Fruit fly (Drosophila melanogaster): ENCODE results near the gene CG2260.
A peak's percentile ranks its signal among the peaks of the same experiment; 100 is the strongest.

CG2260 gene

DNA sequence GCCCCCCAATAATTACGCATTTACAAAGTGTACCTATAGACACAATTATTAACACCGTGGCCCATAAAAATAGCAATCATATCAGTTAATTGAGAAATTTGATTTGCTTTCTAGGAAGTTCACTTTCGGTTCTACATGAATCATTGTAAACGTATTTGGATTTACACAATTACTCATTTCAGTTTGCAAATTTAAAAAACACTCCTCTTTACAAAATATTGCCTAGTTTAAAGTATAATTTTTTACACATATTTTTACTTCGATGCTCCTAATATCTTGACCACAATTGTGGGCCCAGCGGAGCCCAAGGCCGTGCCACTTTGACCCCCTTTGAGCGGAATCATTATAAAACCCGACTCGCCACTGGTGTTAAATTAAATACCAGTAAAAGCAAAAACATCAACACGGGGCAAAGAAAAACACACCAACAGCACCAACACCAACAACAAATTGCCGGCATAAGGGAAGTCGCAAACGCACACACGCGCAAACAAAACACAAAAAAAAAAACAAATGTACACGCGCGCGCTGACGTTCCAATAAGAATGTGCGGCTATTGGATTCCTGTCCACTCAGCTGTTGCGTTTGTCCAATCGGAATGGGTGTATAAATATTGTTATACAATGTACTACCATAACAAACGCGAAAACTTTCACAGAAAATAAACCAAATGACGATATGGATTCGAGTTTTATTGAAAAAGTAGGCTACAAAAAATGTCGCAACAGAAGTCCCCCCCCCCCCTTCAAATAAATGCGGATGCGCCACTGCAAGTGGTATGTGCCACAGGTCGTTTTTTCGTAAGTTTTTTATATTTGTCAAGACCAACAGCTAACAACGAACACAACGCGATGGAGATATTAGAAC, 6.2 kb downstream of the CG2260 start (continued):
- TF ChIP-seq CG14014 (GFP tag; IDR thresholded peaks at IDR 0.05) (peak; percentile 74), CG7745 (tag; optimal IDR thresholded peaks at IDR 0.05) (no peak), caup (GFP tag; optimal IDR thresholded peaks at IDR 0.05; ENCODE audit: severe bottlenecking) (peak; percentile 67), PHDP (tag; optimal IDR thresholded peaks at IDR 0.05) (peak; percentile 75), run (tag; optimal IDR thresholded peaks at IDR 0.05) (peak; percentile 42), Taf1 (GFP tag; IDR thresholded peaks at IDR 0.05) (no peak), danr (GFP tag; IDR thresholded peaks at IDR 0.05) (peak; percentile 37; the same call in 1 of the 2 replicates), fd64A (GFP tag; optimal IDR thresholded peaks at IDR 0.05) (no peak), CG17361 (GFP tag; IDR thresholded peaks at IDR 0.05) (peak; percentile 75), CG42726 (GFP tag; IDR thresholded peaks at IDR 0.05; ENCODE audit: partially characterized antibody) (no peak), CG4282 (GFP tag; optimal IDR thresholded peaks at IDR 0.05) (no peak), CG7839 (tag; optimal IDR thresholded peaks at IDR 0.05) (peak; percentile 76), slbo (GFP tag; IDR thresholded peaks at IDR 0.05) (peak; percentile 78), Ptx1 (GFP tag; IDR thresholded peaks at IDR 0.05) (peak; percentile 51; the same call in 1 of the 2 replicates), Hr78 (GFP tag; optimal IDR thresholded peaks at IDR 0.05) (peak in 1 of 2 experiments; percentile 61), CG11695 (GFP tag; IDR thresholded peaks at IDR 0.05) (peak; percentile 88), CG32767 (GFP tag; IDR thresholded peaks at IDR 0.05) (0 out of 2 replicates have a peak, but pooled peaks have one; percentile 45), nmo (GFP tag; optimal IDR thresholded peaks at IDR 0.05) (peak; percentile 60), pita (GFP tag; optimal IDR thresholded peaks at IDR 0.05) (no peak), fu2 (GFP tag; optimal IDR thresholded peaks at IDR 0.05) (peak; percentile 33), luna (GFP tag; optimal IDR thresholded peaks at IDR 0.05) (peak; percentile 4), CHES-1-like (GFP tag; optimal IDR thresholded peaks at IDR 0.05) (peak; percentile 31), CG12391 (tag; optimal IDR thresholded peaks at IDR 0.05) (peak; percentile 64), Aef1 (GFP tag; IDR thresholded peaks at IDR 0.05) (peak; percentile 35; the same call in 1 of the 3 replicates), crc (GFP tag; optimal IDR thresholded peaks at IDR 0.05) (no peak), gem (tag; optimal IDR thresholded peaks at IDR 0.05) (peak; percentile 82), CG7357 (GFP tag; IDR thresholded peaks at IDR 0.05) (no peak), CG8478 (optimal IDR thresholded peaks at IDR 0.05) (no peak), CG15479 (GFP tag; optimal IDR thresholded peaks at IDR 0.05) (no peak), ara (GFP tag; IDR thresholded peaks at IDR 0.05) (peak; percentile 7; the same call in 1 of the 2 replicates), sqz (GFP tag; optimal IDR thresholded peaks at IDR 0.05) (no peak), CG12659 (GFP tag; optimal IDR thresholded peaks at IDR 0.05) (peak; percentile 38), Blimp-1 (GFP tag; optimal IDR thresholded peaks at IDR 0.05) (peak; percentile 42), maf-S (GFP tag; optimal IDR thresholded peaks at IDR 0.05) (peak; percentile 6), ttk (GFP tag; IDR thresholded peaks at IDR 0.05) (no peak), CG14965 (GFP tag; optimal IDR thresholded peaks at IDR 0.05; ENCODE audit: borderline replicate concordance) (no peak), CG8944 (GFP tag; optimal IDR thresholded peaks at IDR 0.05) (peak; percentile 14), nom (GFP tag; optimal IDR thresholded peaks at IDR 0.05) (no peak), insv (GFP tag; optimal IDR thresholded peaks at IDR 0.05) (peak; percentile 64 to 94), ATbp (GFP tag; optimal IDR thresholded peaks at IDR 0.05) (peak; percentile 18), scrt (GFP tag; optimal IDR thresholded peaks at IDR 0.05) (peak; percentile 11), CG18262 (tag; optimal IDR thresholded peaks at IDR 0.05) (peak; percentile 55), Sox102F (GFP tag; optimal IDR thresholded peaks at IDR 0.05) (peak; percentile 64), CG12942 (GFP tag; optimal IDR thresholded peaks at IDR 0.05) (no peak), Trl (optimal IDR thresholded peaks at IDR 0.05) (no peak), Trl (GFP tag; optimal IDR thresholded peaks at IDR 0.05) (no peak), trem (tag; optimal IDR thresholded peaks at IDR 0.05) (peak; percentile 5), slp2 (GFP tag; optimal IDR thresholded peaks at IDR 0.05) (no peak), Tbp (GFP tag; optimal IDR thresholded peaks at IDR 0.05) (no peak)

Measured in whole organism, embryonic.